Worm (Caenorhabditis elegans) whole organism, L3 larva: ENCODE measurements around the gene ist-1.

Source experiments
- ZK546.5 ChIP-seq: sonication (generic microtip); optimal IDR thresholded peaks from 2 replicates; lab custom pipeline; 2017; ENCODE audit warnings: missing biosample characterization, missing genetic modification characterization
- aly-2 ChIP-seq: fragments of 150-350 bp; optimal IDR thresholded peaks from 2 replicates; lab custom pipeline; 2014; ENCODE audit warnings: missing biosample characterization, missing genetic modification characterization
- ama-1 ChIP-seq: fragments of 150-350 bp; optimal IDR thresholded peaks from 2 replicates; lab custom pipeline; 2018
- ceh-16 ChIP-seq: sonication (generic microtip); optimal IDR thresholded peaks from 2 replicates; lab custom pipeline; 2017; ENCODE audit warnings: missing biosample characterization, missing genetic modification characterization
- ceh-82 ChIP-seq: fragments of 150-350 bp; optimal IDR thresholded peaks from 2 replicates; lab custom pipeline; 2014; ENCODE audit warnings: missing biosample characterization, missing genetic modification characterization
- ceh-9 ChIP-seq: sonication (generic microtip); optimal IDR thresholded peaks from 2 replicates; lab custom pipeline; 2018; ENCODE audit warnings: missing biosample characterization, missing genetic modification characterization
- daf-12 ChIP-seq: fragments of 150-350 bp; optimal IDR thresholded peaks from 2 replicates; lab custom pipeline; 2014; ENCODE audit warnings: missing biosample characterization, missing genetic modification reagents, missing genetic modification characterization
- egl-5 ChIP-seq: fragments of 150-350 bp; optimal IDR thresholded peaks from 2 replicates; lab custom pipeline; 2017; ENCODE audit warnings: missing biosample characterization, missing genetic modification reagents, missing genetic modification characterization, inconsistent platforms
- elt-1 ChIP-seq: fragments of 150-350 bp; optimal IDR thresholded peaks from 2 replicates; lab custom pipeline; 2014; ENCODE audit warnings: missing biosample characterization, missing genetic modification characterization
- elt-2 ChIP-seq: sonication (generic microtip); optimal IDR thresholded peaks from 2 replicates; lab custom pipeline; 2016; ENCODE audit warnings: missing genetic modification reagents, mild to moderate bottlenecking, missing genetic modification characterization, missing compliant biosample characterization
- elt-3 ChIP-seq, 3 experiments: fragments of 150-350 bp in 1 of 3; sonication (generic microtip) in 2 of 3; optimal IDR thresholded peaks; 2 replicates in 2 of 3; 4 replicates in 1 of 3; lab custom pipeline; 2014 to 2017; ENCODE audit warnings: missing biosample characterization in 3 of 3, missing genetic modification characterization in 3 of 3
- eor-1 ChIP-seq, 2 experiments: fragments of 150-350 bp; optimal IDR thresholded peaks; 2 replicates each; lab custom pipeline; 2014 to 2018; ENCODE audit warnings: missing biosample characterization in 2 of 2, missing genetic modification characterization in 2 of 2
- fkh-10 ChIP-seq: sonication (generic microtip); optimal IDR thresholded peaks from 2 replicates; lab custom pipeline; 2017; ENCODE audit warnings: missing biosample characterization, missing genetic modification reagents, missing genetic modification characterization
- fkh-2 ChIP-seq: fragments of 150-350 bp; optimal IDR thresholded peaks from 2 replicates; lab custom pipeline; 2014; ENCODE audit warnings: missing biosample characterization, missing genetic modification reagents, missing genetic modification characterization
- fos-1 ChIP-seq: fragments of 150-350 bp; optimal IDR thresholded peaks from 2 replicates; lab custom pipeline; 2014; ENCODE audit warnings: missing biosample characterization, missing genetic modification characterization
- hmg-11 ChIP-seq: sonication (generic microtip); optimal IDR thresholded peaks from 2 replicates; lab custom pipeline; 2016; ENCODE audit warnings: missing genetic modification characterization, missing compliant biosample characterization
- jun-1 ChIP-seq: fragments of 150-350 bp; optimal IDR thresholded peaks from 2 replicates; lab custom pipeline; 2014; ENCODE audit warnings: missing biosample characterization, missing genetic modification reagents, missing genetic modification characterization
- lin-39 ChIP-seq: fragments of 150-350 bp; optimal IDR thresholded peaks from 2 replicates; lab custom pipeline; 2018; ENCODE audit warnings: missing biosample characterization, missing genetic modification reagents, missing genetic modification characterization
- mdl-1 ChIP-seq: fragments of 150-350 bp; optimal IDR thresholded peaks from 2 replicates; lab custom pipeline; 2014; ENCODE audit warnings: missing biosample characterization, missing genetic modification characterization
- nhr-11 ChIP-seq: fragments of 150-350 bp; optimal IDR thresholded peaks from 2 replicates; lab custom pipeline; 2014; ENCODE audit warnings: missing biosample characterization, missing genetic modification characterization
- nhr-12 ChIP-seq: fragments of 150-350 bp; optimal IDR thresholded peaks from 2 replicates; lab custom pipeline; 2014; ENCODE audit warnings: missing biosample characterization, missing genetic modification characterization
- nhr-23 ChIP-seq: fragments of 150-350 bp; optimal IDR thresholded peaks from 2 replicates; lab custom pipeline; 2014; ENCODE audit warnings: missing biosample characterization, missing genetic modification reagents, missing genetic modification characterization
- nhr-237 ChIP-seq: fragments of 150-350 bp; optimal IDR thresholded peaks from 2 replicates; lab custom pipeline; 2014; ENCODE audit warnings: missing biosample characterization, missing genetic modification characterization
- nhr-25 ChIP-seq: sonication (generic microtip); optimal IDR thresholded peaks from 2 replicates; lab custom pipeline; 2017; ENCODE audit warnings: missing biosample characterization, missing genetic modification characterization
- nhr-43 ChIP-seq: sonication (generic microtip); optimal IDR thresholded peaks from 2 replicates; lab custom pipeline; 2016; ENCODE audit warnings: mild to moderate bottlenecking, missing genetic modification characterization, missing compliant biosample characterization; ENCODE audit not compliant: poor library complexity, severe bottlenecking
- nhr-76 ChIP-seq: fragments of 150-350 bp; sonication (generic microtip); optimal IDR thresholded peaks from 5 replicates; lab custom pipeline; 2014; ENCODE audit warnings: missing biosample characterization, missing genetic modification characterization
- pha-4 ChIP-seq: fragments of 150-350 bp; optimal IDR thresholded peaks from 2 replicates; lab custom pipeline; 2014; ENCODE audit warnings: missing biosample characterization, missing genetic modification reagents, missing genetic modification characterization
- pqm-1 ChIP-seq: fragments of 150-350 bp; optimal IDR thresholded peaks from 2 replicates; lab custom pipeline; 2017; ENCODE audit warnings: missing biosample characterization, missing genetic modification characterization, inconsistent platforms
- sea-2 ChIP-seq: fragments of 150-350 bp; sonication (generic microtip); optimal IDR thresholded peaks from 4 replicates; lab custom pipeline; 2014; ENCODE audit warnings: missing biosample characterization, missing genetic modification reagents, missing genetic modification characterization
- skn-1 ChIP-seq: fragments of 150-350 bp; optimal IDR thresholded peaks from 2 replicates; lab custom pipeline; 2014; ENCODE audit warnings: missing biosample characterization, missing genetic modification characterization
- tbx-2 ChIP-seq: sonication (generic microtip); optimal IDR thresholded peaks from 2 replicates; lab custom pipeline; 2016; ENCODE audit warnings: mild to moderate bottlenecking, missing genetic modification characterization, missing compliant biosample characterization
- unc-39 ChIP-seq: sonication (generic microtip); optimal IDR thresholded peaks from 4 replicates; lab custom pipeline; 2017; ENCODE audit warnings: missing biosample characterization, missing genetic modification characterization
- zag-1 ChIP-seq: fragments of 150-350 bp; optimal IDR thresholded peaks from 2 replicates; lab custom pipeline; 2014; ENCODE audit warnings: missing biosample characterization, missing genetic modification characterization
- ztf-11 ChIP-seq: fragments of 150-350 bp; optimal IDR thresholded peaks from 2 replicates; lab custom pipeline; 2014; ENCODE audit warnings: missing biosample characterization, missing genetic modification characterization
- ztf-4 ChIP-seq: fragments of 150-350 bp; optimal IDR thresholded peaks from 2 replicates; lab custom pipeline; 2014; ENCODE audit warnings: missing biosample characterization, missing genetic modification characterization

ist-1 gene

DNA sequence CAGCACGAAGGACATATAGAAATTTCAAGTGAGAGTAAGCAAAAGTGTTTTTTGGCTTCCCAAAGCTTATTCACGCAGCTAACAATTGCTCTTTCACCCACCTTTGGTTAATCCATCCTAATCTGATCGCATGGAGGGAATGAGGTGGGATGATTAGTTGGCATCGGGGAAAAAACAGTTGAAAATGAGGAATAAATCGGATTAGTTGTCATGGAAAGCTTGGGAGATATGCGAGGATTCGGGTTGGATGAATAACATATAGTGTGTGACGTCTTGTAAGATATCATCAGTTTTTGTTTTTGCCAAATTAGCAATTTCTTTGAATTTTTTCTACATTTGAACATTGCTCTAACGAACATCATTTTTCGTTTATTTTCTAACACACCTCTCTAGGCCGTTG lies 2.2 kb downstream of the ist-1 start:
- TF ChIP-seq nhr-25 (tag; lab: Kevin White, UChicago) (no peak), sea-2 (GFP tag; lab: Kevin White, UChicago) (no peak), fkh-10 (GFP tag; lab: Kevin White, UChicago) (no peak), pha-4 (tag; lab: Kevin White, UChicago) (no peak), fos-1 (no peak), ceh-16 (no peak), ceh-9 (tag; lab: Kevin White, UChicago) (no peak)

DNA sequence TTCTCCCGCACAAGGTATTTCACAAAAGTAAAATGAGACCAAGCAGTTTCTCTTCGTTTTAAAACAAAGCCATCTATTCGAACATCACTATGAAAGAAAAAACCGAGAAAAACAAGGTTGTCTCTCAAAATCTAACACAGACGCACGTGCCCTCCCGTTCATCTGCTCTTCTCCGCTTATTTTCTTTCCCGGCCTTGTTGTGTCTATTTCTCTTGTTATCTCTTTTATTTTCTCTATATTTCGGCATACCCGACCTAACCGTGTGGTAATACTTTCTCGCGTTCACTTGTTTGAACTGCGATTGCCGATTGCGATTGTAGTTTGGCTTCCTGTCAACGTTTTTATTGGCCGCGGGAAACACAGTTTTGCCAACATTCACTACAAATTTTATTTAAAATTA lies 3.0 kb downstream of the ist-1 start:
- TF ChIP-seq nhr-43 (tag; lab: Kevin White, UChicago) = no peak
- TF ChIP-seq ceh-9 (tag; lab: Kevin White, UChicago) = no peak
- peak; percentile 22 for TF ChIP-seq nhr-23 (tag; lab: Kevin White, UChicago)
- TF ChIP-seq ZK546.5 (tag; lab: Kevin White, UChicago) = no peak
- peak; percentile 17 for TF ChIP-seq elt-1
- TF ChIP-seq nhr-25 (tag; lab: Kevin White, UChicago) = peak; percentile 34
- TF ChIP-seq pha-4 (tag; lab: Kevin White, UChicago) = peak; percentile 72
- no peak for TF ChIP-seq jun-1 (tag; lab: Kevin White, UChicago)
- no peak for TF ChIP-seq fkh-2
- peak; percentile 17 for TF ChIP-seq elt-2
- TF ChIP-seq aly-2 (tag; lab: Kevin White, UChicago) = no peak
- TF ChIP-seq unc-39 (tag; lab: Kevin White, UChicago) = no peak
- no peak for TF ChIP-seq fos-1
- TF ChIP-seq mdl-1 = peak; percentile 36

- no peak for TF ChIP-seq lin-39 (tag; lab: Kevin White, UChicago)
- TF ChIP-seq pha-4 (tag; lab: Kevin White, UChicago) = no peak
- no peak for TF ChIP-seq nhr-12 (tag; lab: Kevin White, UChicago)
- no peak for TF ChIP-seq elt-2
- no peak for TF ChIP-seq elt-3 (tag; optimal IDR thresholded peaks at IDR 0.05; lab: Kevin White, UChicago)
- no peak for TF ChIP-seq nhr-11 (tag; lab: Kevin White, UChicago)
- TF ChIP-seq sea-2 (GFP tag; lab: Kevin White, UChicago) = no peak
- no peak for TF ChIP-seq egl-5 (tag; lab: Kevin White, UChicago)
- TF ChIP-seq ama-1 (lab: Kevin White, UChicago) = no peak
- TF ChIP-seq zag-1 (tag; lab: Kevin White, UChicago) = no peak
- TF ChIP-seq eor-1 (tag; optimal IDR thresholded peaks at IDR 0.05; lab: Kevin White, UChicago) = no peak
- TF ChIP-seq daf-12 = no peak
- no peak for TF ChIP-seq nhr-237 (tag; lab: Kevin White, UChicago)
Observed at ce11 chrX:7131206-7131605, 4.8 kb downstream of the ist-1 start.

ce11 chrX:7139614-7140013 lies 13.2 kb downstream of the ist-1 start, which contains the start of gene clec-86:
clec-86 (plus strand) TSS chrX:7139875.
- TF ChIP-seq mdl-1 = no peak
- TF ChIP-seq elt-2 = peak; percentile 72
- TF ChIP-seq pqm-1 (tag; lab: Kevin White, UChicago) = peak; percentile 89
- TF ChIP-seq eor-1 (tag; optimal IDR thresholded peaks at IDR 0.05; lab: Kevin White, UChicago) = no peak

DNA sequence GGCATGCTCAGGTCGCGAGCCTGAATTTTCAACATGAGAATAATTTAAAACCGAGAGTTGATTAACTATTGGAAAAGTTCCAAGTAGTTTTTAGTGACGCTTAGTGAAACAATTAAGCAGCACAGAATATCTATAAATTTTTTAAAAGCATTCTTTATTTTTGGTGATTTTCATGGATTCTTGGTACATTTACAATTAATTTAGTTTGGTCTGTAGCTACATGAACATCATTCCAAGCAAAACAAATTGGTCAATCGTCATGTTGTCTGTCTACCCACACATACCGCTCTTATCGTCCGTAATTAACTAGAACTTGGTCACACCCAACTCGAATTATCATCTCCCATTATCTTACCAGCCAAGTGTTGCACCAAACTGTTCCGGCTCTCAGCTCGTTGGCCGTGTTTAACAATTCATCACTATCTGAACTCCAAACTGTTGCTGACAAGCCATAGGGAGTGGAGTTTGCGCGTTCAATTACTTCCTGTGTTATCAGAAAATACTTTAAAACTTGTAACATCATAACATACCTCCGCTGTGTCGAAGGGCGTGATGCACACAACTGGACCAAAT lies 14.3 kb downstream of the ist-1 start:
- no peak for TF ChIP-seq ztf-4 (tag; lab: Kevin White, UChicago)
- no peak for TF ChIP-seq elt-3 (tag; optimal IDR thresholded peaks at IDR 0.05; lab: Kevin White, UChicago)
- peak; percentile 16 for TF ChIP-seq elt-2
- TF ChIP-seq nhr-237 (tag; lab: Kevin White, UChicago) = no peak

- TF ChIP-seq nhr-25 (tag; lab: Kevin White, UChicago) (peak; percentile 62), pqm-1 (tag; lab: Kevin White, UChicago) (peak; percentile 22), ceh-82 (tag; lab: Kevin White, UChicago) (no peak), hmg-11 (tag; lab: Kevin White, UChicago) (no peak), nhr-43 (tag; lab: Kevin White, UChicago) (no peak), tbx-2 (tag; lab: Kevin White, UChicago) (no peak), nhr-76 (no peak), skn-1 (tag; lab: Kevin White, UChicago) (no peak), aly-2 (tag; lab: Kevin White, UChicago) (no peak), sea-2 (GFP tag; lab: Kevin White, UChicago) (no peak), eor-1 (tag; optimal IDR thresholded peaks at IDR 0.05; lab: Kevin White, UChicago) (no peak), ztf-11 (tag; lab: Kevin White, UChicago) (no peak), mdl-1 (no peak), nhr-12 (tag; lab: Kevin White, UChicago) (no peak)
Observed at ce11 chrX:7143515-7143914, 17.1 kb downstream of the ist-1 start, which contains the start of gene alh-10. alh-10 (minus strand) TSS chrX:7143641.
